Worm (Caenorhabditis elegans) whole organism, late embryonic: ENCODE results near the gene F59F5.4.

Source experiments
- C08G9.2 ChIP-seq: sonication (generic microtip); optimal IDR thresholded peaks from 2 replicates; lab custom pipeline; 2016; ENCODE audit warnings: mild to moderate bottlenecking, missing genetic modification characterization, moderate library complexity, missing compliant biosample characterization
- T23F11.4 ChIP-seq: fragments of 200-800 bp; sonication (Bioruptor generic); optimal IDR thresholded peaks from 2 replicates; lab custom pipeline; 2018; ENCODE audit warnings: mild to moderate bottlenecking, missing genetic modification characterization, missing compliant biosample characterization
- Y22D7AL.16 ChIP-seq: sonication (generic microtip); optimal IDR thresholded peaks from 2 replicates; lab custom pipeline; 2016; ENCODE audit warnings: missing genetic modification characterization, missing compliant biosample characterization
- ama-1 ChIP-seq: fragments of 150-350 bp; optimal IDR thresholded peaks from 2 replicates; lab custom pipeline; 2014
- ceh-14 ChIP-seq: sonication (generic microtip); optimal IDR thresholded peaks from 2 replicates; lab custom pipeline; 2016; ENCODE audit warnings: missing genotype, missing genetic modification characterization, missing compliant biosample characterization
- ceh-2 ChIP-seq: sonication (generic microtip); optimal IDR thresholded peaks from 2 replicates; lab custom pipeline; 2016; ENCODE audit warnings: missing genotype, missing genetic modification characterization, missing compliant biosample characterization
- ceh-30 ChIP-seq: fragments of 150-350 bp; optimal IDR thresholded peaks from 2 replicates; lab custom pipeline; 2014; ENCODE audit warnings: missing biosample characterization, missing genetic modification characterization
- ceh-31 ChIP-seq: sonication (generic microtip); optimal IDR thresholded peaks from 2 replicates; lab custom pipeline; 2016; ENCODE audit warnings: missing genetic modification characterization, missing compliant biosample characterization
- ceh-6 ChIP-seq: fragments of 200-800 bp; sonication (Bioruptor generic); optimal IDR thresholded peaks from 2 replicates; lab custom pipeline; 2018; ENCODE audit warnings: mild to moderate bottlenecking, missing genetic modification characterization, missing compliant biosample characterization
- che-1 ChIP-seq: sonication (generic microtip); optimal IDR thresholded peaks from 2 replicates; lab custom pipeline; 2016; ENCODE audit warnings: mild to moderate bottlenecking, missing genetic modification characterization, missing compliant biosample characterization
- elt-2 ChIP-seq: sonication (generic microtip); optimal IDR thresholded peaks from 2 replicates; lab custom pipeline; 2016; ENCODE audit warnings: missing genetic modification reagents, missing genetic modification characterization, missing compliant biosample characterization
- eyg-1 ChIP-seq: sonication (generic microtip); optimal IDR thresholded peaks from 2 replicates; lab custom pipeline; 2016; ENCODE audit warnings: missing genotype, missing genetic modification characterization, missing compliant biosample characterization
- fkh-10 ChIP-seq: fragments of 150-350 bp; optimal IDR thresholded peaks from 2 replicates; lab custom pipeline; 2014; ENCODE audit warnings: missing biosample characterization, missing genetic modification reagents, missing genetic modification characterization
- gmeb-2 ChIP-seq: sonication (generic microtip); optimal IDR thresholded peaks from 2 replicates; lab custom pipeline; 2016; ENCODE audit warnings: missing genetic modification characterization, inconsistent platforms, missing compliant biosample characterization
- hlh-13 ChIP-seq: fragments of 200-800 bp; sonication (Bioruptor generic); optimal IDR thresholded peaks from 2 replicates; lab custom pipeline; 2018; ENCODE audit warnings: mild to moderate bottlenecking, missing genetic modification characterization, missing compliant biosample characterization
- hlh-15 ChIP-seq: sonication (generic microtip); optimal IDR thresholded peaks from 2 replicates; lab custom pipeline; 2016; ENCODE audit warnings: missing genetic modification characterization, missing compliant biosample characterization
- hlh-30 ChIP-seq: sonication (generic microtip); optimal IDR thresholded peaks from 2 replicates; lab custom pipeline; 2017; ENCODE audit warnings: antibody characterized with exemption, missing genetic modification characterization, missing compliant biosample characterization; ENCODE audit not compliant: insufficient read depth
- lim-6 ChIP-seq: sonication (generic microtip); optimal IDR thresholded peaks from 2 replicates; lab custom pipeline; 2016; ENCODE audit warnings: missing genetic modification characterization, missing compliant biosample characterization
- mec-3 ChIP-seq: sonication (generic microtip); optimal IDR thresholded peaks from 2 replicates; lab custom pipeline; 2016; ENCODE audit warnings: borderline replicate concordance, missing genetic modification characterization, missing compliant biosample characterization
- nfya-1 ChIP-seq: sonication (generic microtip); optimal IDR thresholded peaks from 2 replicates; lab custom pipeline; 2017; ENCODE audit warnings: missing genetic modification characterization, mild to moderate bottlenecking, missing compliant biosample characterization, antibody characterized with exemption, moderate library complexity
- nhr-11 ChIP-seq: fragments of 150-350 bp; optimal IDR thresholded peaks from 2 replicates; lab custom pipeline; 2014; ENCODE audit warnings: missing biosample characterization, missing genetic modification characterization
- odd-2 ChIP-seq: sonication (generic microtip); optimal IDR thresholded peaks from 2 replicates; lab custom pipeline; 2017; ENCODE audit warnings: antibody characterized with exemption, mild to moderate bottlenecking, missing genetic modification characterization, missing compliant biosample characterization
- pag-3 ChIP-seq: sonication (generic microtip); optimal IDR thresholded peaks from 2 replicates; lab custom pipeline; 2016; ENCODE audit warnings: missing compliant biosample characterization, missing genetic modification characterization, borderline replicate concordance
- pha-2 ChIP-seq: sonication (generic microtip); optimal IDR thresholded peaks from 2 replicates; lab custom pipeline; 2017; ENCODE audit warnings: mild to moderate bottlenecking, missing genetic modification characterization, missing compliant biosample characterization
- pha-4 ChIP-seq: fragments of 150-350 bp; optimal IDR thresholded peaks from 2 replicates; lab custom pipeline; 2018; ENCODE audit warnings: missing biosample characterization, missing genetic modification reagents, missing genetic modification characterization
- pqm-1 ChIP-seq: sonication (generic microtip); optimal IDR thresholded peaks from 2 replicates; lab custom pipeline; 2016; ENCODE audit warnings: missing genetic modification characterization, missing compliant biosample characterization
- pros-1 ChIP-seq: fragments of 150-350 bp; optimal IDR thresholded peaks from 2 replicates; lab custom pipeline; 2014; ENCODE audit warnings: missing biosample characterization, missing genetic modification reagents, missing genetic modification characterization
- rnt-1 ChIP-seq: sonication (generic microtip); optimal IDR thresholded peaks from 2 replicates; lab custom pipeline; 2016; ENCODE audit warnings: missing genetic modification characterization, missing compliant biosample characterization
- syd-9 ChIP-seq: sonication (generic microtip); optimal IDR thresholded peaks from 2 replicates; lab custom pipeline; 2016; ENCODE audit warnings: mild to moderate bottlenecking, missing genetic modification characterization, moderate library complexity, missing compliant biosample characterization
- ttx-3 ChIP-seq: sonication (generic microtip); optimal IDR thresholded peaks from 2 replicates; lab custom pipeline; 2016; ENCODE audit warnings: missing genetic modification reagents, missing genetic modification characterization, missing compliant biosample characterization
- unc-3 ChIP-seq, 2 experiments: fragments of 200-800 bp in 1 of 2; sonication (Bioruptor generic) in 1 of 2; sonication (generic microtip) in 1 of 2; conservative IDR thresholded peaks in 1 of 2; optimal IDR thresholded peaks in 1 of 2; 2 replicates each; pipeline versions ENCODE4 v1.3.6 to Lab custom; 2016 to 2022; ENCODE audit warnings: missing compliant biosample characterization in 2 of 2, missing genetic modification characterization in 2 of 2, missing genetic modification reagents in 1 of 2
- unc-42 ChIP-seq: sonication (generic microtip); optimal IDR thresholded peaks from 2 replicates; lab custom pipeline; 2016; ENCODE audit warnings: missing genotype, missing genetic modification characterization, missing compliant biosample characterization
- ztf-16 ChIP-seq: sonication (generic microtip); optimal IDR thresholded peaks from 2 replicates; lab custom pipeline; 2017; ENCODE audit warnings: missing genetic modification characterization, missing compliant biosample characterization

F59F5.4 gene

ce11 chrX:10527414-10527813 is 15.4 kb upstream of the F59F5.4 start:
- TF ChIP-seq hlh-15 (tag; lab: Kevin White, UChicago), result no peak
- TF ChIP-seq pha-4 (tag; lab: Kevin White, UChicago), result no peak

DNA sequence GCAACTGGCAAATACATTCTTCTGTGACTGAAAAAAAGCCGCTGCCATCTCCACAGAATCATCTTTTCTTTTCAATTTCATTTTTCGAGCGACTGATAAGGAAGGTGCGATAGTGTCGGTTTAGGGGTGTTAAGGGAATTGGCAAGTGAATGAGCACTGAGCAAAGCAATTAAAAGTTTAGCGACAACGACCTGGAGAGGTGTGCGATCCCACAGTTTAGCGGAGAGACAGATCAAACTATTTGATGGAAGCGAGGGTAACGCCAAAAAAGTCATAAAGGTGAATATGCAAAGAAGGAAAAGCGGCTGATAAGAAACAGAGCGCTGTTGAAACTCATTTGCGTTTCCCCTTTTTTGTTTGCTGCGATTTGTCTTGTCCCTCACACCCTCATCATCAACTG is 13.8 kb upstream of the F59F5.4 start, which contains the start of the genes F14F3.5 and slcf-1:
F14F3.5 (minus strand) TSS at position 234 of the 400 bp plus-strand sequence.
slcf-1 (plus strand) TSS at position 302 of the 400 bp plus-strand sequence.
- TF ChIP-seq eyg-1 (tag; lab: Kevin White, UChicago), result no peak
- TF ChIP-seq rnt-1, result no peak
- no peak for TF ChIP-seq ceh-6 (GFP tag; lab: Kevin White, UChicago)
- TF ChIP-seq elt-2 (tag; lab: Kevin White, UChicago), result peak; percentile 42
- TF ChIP-seq syd-9 (tag; lab: Kevin White, UChicago), result no peak
- TF ChIP-seq ztf-16 (tag; lab: Kevin White, UChicago), result no peak
- no peak for TF ChIP-seq nfya-1

DNA sequence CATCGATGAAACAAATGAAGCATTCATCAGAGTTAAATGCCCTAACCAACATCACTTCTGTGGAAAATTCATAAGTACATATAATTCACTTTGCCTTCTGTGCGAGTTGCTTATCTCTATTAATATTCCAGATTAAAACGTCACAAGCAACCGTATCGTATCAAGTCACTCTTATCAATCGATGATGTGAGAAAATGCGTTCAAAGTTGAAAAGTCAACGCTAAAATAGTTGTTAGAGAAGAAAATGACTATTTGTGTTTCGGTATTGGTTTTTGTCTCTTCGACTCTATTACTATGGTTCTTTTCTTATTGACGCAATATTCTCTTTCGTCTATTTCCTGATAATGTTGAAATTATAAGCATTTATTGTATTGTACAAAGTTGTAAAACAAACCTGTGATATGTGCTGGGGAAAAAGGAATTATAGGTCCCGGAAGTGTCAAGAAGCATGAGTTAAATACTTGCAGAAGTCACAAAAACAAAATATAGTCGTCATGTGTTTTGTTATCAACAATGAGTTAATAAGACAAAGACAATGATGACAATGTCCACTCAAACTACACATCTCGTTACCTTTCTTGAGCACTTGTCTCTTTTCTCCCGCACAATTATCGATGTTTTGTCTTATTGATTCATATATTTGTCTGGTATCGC is 10.5 kb upstream of the F59F5.4 start:
- TF ChIP-seq hlh-13 (GFP tag; lab: Kevin White, UChicago), result no peak
- no peak for TF ChIP-seq ama-1 (lab: Kevin White, UChicago)
- TF ChIP-seq nhr-11 (tag; lab: Kevin White, UChicago), result no peak
- peak; percentile 60 for TF ChIP-seq elt-2 (tag; lab: Kevin White, UChicago)

ce11 chrX:10533447-10533846 is 9.4 kb upstream of the F59F5.4 start, which contains the start of gene glo-3:
TSS of gene glo-3 (plus strand) at chrX:10533699.
- no peak for TF ChIP-seq pha-2 (tag; lab: Kevin White, UChicago)
- no peak for TF ChIP-seq elt-2 (tag; lab: Kevin White, UChicago)
- no peak for TF ChIP-seq T23F11.4 (GFP tag; lab: Kevin White, UChicago)
- TF ChIP-seq mec-3, result no peak

DNA sequence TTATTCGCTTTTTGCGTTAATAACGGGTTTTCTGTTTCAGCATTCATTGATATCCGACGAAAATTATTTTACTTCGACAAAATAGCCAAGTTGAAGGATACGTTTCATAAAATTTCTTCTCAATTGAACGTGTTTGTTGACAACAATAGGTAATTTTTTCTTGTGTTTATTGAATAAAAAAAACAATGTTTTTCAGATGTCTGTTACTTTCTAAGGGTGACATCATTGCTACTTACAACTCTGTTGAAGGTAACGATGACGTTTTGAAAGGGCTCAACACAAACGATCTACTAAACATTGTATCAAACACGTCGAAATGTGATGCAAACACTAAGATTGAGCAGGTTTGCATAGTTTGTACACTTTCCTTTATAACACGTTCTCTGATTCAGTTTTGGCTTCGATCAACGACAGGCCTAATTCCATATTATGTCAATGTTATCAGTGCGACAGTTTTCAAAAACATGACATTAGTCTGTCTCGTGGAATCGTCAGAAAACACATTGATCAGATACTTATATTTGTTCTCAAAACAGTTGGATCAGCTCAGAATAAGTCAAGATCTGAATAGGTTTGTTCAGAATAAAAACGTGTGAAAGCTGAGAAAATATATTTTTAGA is 8.1 kb upstream of the F59F5.4 start:
- TF ChIP-seq ceh-14 (tag; lab: Kevin White, UChicago), result no peak
- no peak for TF ChIP-seq unc-3 (GFP tag; conservative IDR thresholded peaks at IDR 0.05; lab: Robert Waterston, UW)
- no peak for TF ChIP-seq unc-3 (tag; optimal IDR thresholded peaks at IDR 0.05; lab: Kevin White, UChicago)
- no peak for TF ChIP-seq pha-2 (tag; lab: Kevin White, UChicago)
- TF ChIP-seq ceh-30 (tag; lab: Kevin White, UChicago), result no peak
- TF ChIP-seq che-1 (tag; lab: Kevin White, UChicago), result no peak
- no peak for TF ChIP-seq pha-4 (tag; lab: Kevin White, UChicago)
- no peak for TF ChIP-seq pros-1 (tag; lab: Kevin White, UChicago)
- no peak for TF ChIP-seq pqm-1
- no peak for TF ChIP-seq hlh-30 (tag; lab: Kevin White, UChicago)
- TF ChIP-seq ceh-31 (tag; lab: Kevin White, UChicago), result no peak

ce11 chrX:10541789-10542188 is 1.0 kb upstream of the F59F5.4 start:
- no peak for TF ChIP-seq ttx-3 (tag; lab: Kevin White, UChicago)
- TF ChIP-seq pha-2 (tag; lab: Kevin White, UChicago), result no peak
- TF ChIP-seq, all 69 proteins: peak for 0

ce11 chrX:10545716-10546115 is 2.9 kb downstream of the F59F5.4 start, which contains the start of gene F59F5.5:
TSS of gene F59F5.5 (plus strand) at chrX:10546016.
- TF ChIP-seq hlh-15 (tag; lab: Kevin White, UChicago), result no peak
- TF ChIP-seq ceh-14 (tag; lab: Kevin White, UChicago), result no peak
- TF ChIP-seq gmeb-2 (tag; lab: Kevin White, UChicago), result no peak
- no peak for TF ChIP-seq ceh-2
- no peak for TF ChIP-seq unc-42 (tag; lab: Kevin White, UChicago)
- TF ChIP-seq lim-6, result no peak
- TF ChIP-seq ama-1 (lab: Kevin White, UChicago), result no peak
- TF ChIP-seq fkh-10 (GFP tag; lab: Kevin White, UChicago), result no peak
- no peak for TF ChIP-seq C08G9.2 (tag; lab: Kevin White, UChicago)
- TF ChIP-seq pag-3, result no peak
- TF ChIP-seq pqm-1, result no peak
- TF ChIP-seq odd-2 (tag; lab: Kevin White, UChicago), result no peak
- TF ChIP-seq Y22D7AL.16 (tag; lab: Kevin White, UChicago), result no peak
- TF ChIP-seq, all 69 proteins: peak for 0
